Fruit fly (Drosophila melanogaster) whole organism, prepupa: ENCODE data around the gene CG34404.

Experiments
- CG10669 ChIP-seq: fragments of 200-800 bp; sonication (Bioruptor generic); optimal IDR thresholded peaks from 3 replicates; lab custom pipeline; 2018; ENCODE audit warnings: missing biosample characterization, mild to moderate bottlenecking, missing genetic modification characterization, moderate library complexity
- CG11294 ChIP-seq: fragments of 200-800 bp; sonication (Bioruptor generic); IDR thresholded peaks from 2 replicates; pipeline ENCODE4 v1.3.6; 2022; ENCODE audit warnings: missing biosample characterization, missing genetic modification characterization
- CG11762 ChIP-seq: fragments of 200-800 bp; sonication (Bioruptor generic); optimal IDR thresholded peaks from 3 replicates; lab custom pipeline; 2016; ENCODE audit warnings: missing biosample characterization, missing genetic modification characterization; ENCODE audit not compliant: insufficient read depth
- CG15336 ChIP-seq: fragments of 200-800 bp; sonication (Bioruptor generic); IDR thresholded peaks from 2 replicates; pipeline ENCODE4 v1.3.6; 2022; ENCODE audit warnings: missing biosample characterization, missing genetic modification characterization
- CG1621 ChIP-seq: fragments of 200-800 bp; sonication (Bioruptor generic); optimal IDR thresholded peaks from 3 replicates; lab custom pipeline; 2018; ENCODE audit warnings: missing biosample characterization, mild to moderate bottlenecking, missing genetic modification characterization
- CG32006 ChIP-seq: fragments of 200-800 bp; sonication (Bioruptor generic); optimal IDR thresholded peaks from 3 replicates; lab custom pipeline; 2017; ENCODE audit warnings: missing biosample characterization, mild to moderate bottlenecking, missing genetic modification characterization
- CG34406 ChIP-seq: fragments of 200-800 bp; sonication (Bioruptor generic); optimal IDR thresholded peaks from 3 replicates; lab custom pipeline; 2016; ENCODE audit warnings: missing biosample characterization, missing genetic modification characterization
- CG3919 ChIP-seq: fragments of 200-800 bp; sonication (Bioruptor generic); optimal IDR thresholded peaks from 3 replicates; lab custom pipeline; 2016; ENCODE audit warnings: missing biosample characterization, missing genetic modification characterization
- CG4318 ChIP-seq: fragments of 200-800 bp; sonication (Bioruptor generic); optimal IDR thresholded peaks from 3 replicates; lab custom pipeline; 2017; ENCODE audit warnings: missing biosample characterization, mild to moderate bottlenecking, missing genetic modification characterization
- CG6163 ChIP-seq: fragments of 200-800 bp; sonication (Bioruptor generic); IDR thresholded peaks from 3 replicates; pipeline ENCODE4 v1.3.6; 2022; ENCODE audit warnings: missing biosample characterization, missing genetic modification characterization
- CG6854 ChIP-seq: fragments of 200-800 bp; sonication (Bioruptor generic); optimal IDR thresholded peaks from 2 replicates; lab custom pipeline; 2017; ENCODE audit warnings: missing biosample characterization, mild to moderate bottlenecking, missing genetic modification characterization
- CG7368 ChIP-seq: fragments of 200-800 bp; sonication (Bioruptor generic); optimal IDR thresholded peaks from 3 replicates; lab custom pipeline; 2016; ENCODE audit warnings: missing biosample characterization, missing genetic modification characterization
- CG8119 ChIP-seq: fragments of 200-800 bp; sonication (Bioruptor generic); IDR thresholded peaks from 3 replicates; pipeline ENCODE4 v1.3.6; 2022; ENCODE audit warnings: missing biosample characterization, missing genetic modification characterization
- Eip75B ChIP-seq: fragments of 200-800 bp; sonication (Bioruptor generic); optimal IDR thresholded peaks from 3 replicates; lab custom pipeline; 2016; ENCODE audit warnings: missing biosample characterization, missing genetic modification characterization
- Eip78C ChIP-seq: fragments of 200-800 bp; sonication (Bioruptor generic); peaks from one replicate; lab custom pipeline; 2016; ENCODE audit warnings: missing biosample characterization, missing genetic modification characterization
- Eip93F ChIP-seq: fragments of 200-800 bp; sonication (Bioruptor generic); optimal IDR thresholded peaks from 2 replicates; lab custom pipeline; 2016; ENCODE audit warnings: missing biosample characterization, mild to moderate bottlenecking, missing genetic modification characterization
- Ets96B ChIP-seq: fragments of 200-800 bp; optimal IDR thresholded peaks from 2 replicates; lab custom pipeline; 2019; ENCODE audit warnings: missing biosample characterization, mild to moderate bottlenecking, missing genetic modification characterization, moderate library complexity
- Gug ChIP-seq: fragments of 200-800 bp; sonication (Bioruptor generic); IDR thresholded peaks from 2 replicates; pipeline ENCODE4 v1.3.6; 2022; ENCODE audit warnings: missing biosample characterization, missing genetic modification characterization
- Hr38 ChIP-seq: sonication (Bioruptor generic); optimal IDR thresholded peaks from 2 replicates; lab custom pipeline; 2016; ENCODE audit warnings: missing biosample characterization, missing genetic modification characterization
- Hr39 ChIP-seq: fragments of 200-800 bp; sonication (Bioruptor generic); optimal IDR thresholded peaks from 2 replicates; lab custom pipeline; 2016; ENCODE audit warnings: missing biosample characterization, missing genetic modification characterization
- Hr4 ChIP-seq: fragments of 200-800 bp; sonication (Bioruptor generic); optimal IDR thresholded peaks from 3 replicates; lab custom pipeline; 2016; ENCODE audit warnings: missing biosample characterization, missing genetic modification characterization
- Lpt ChIP-seq: fragments of 200-800 bp; sonication (Bioruptor generic); optimal IDR thresholded peaks from 3 replicates; lab custom pipeline; 2016; ENCODE audit warnings: missing biosample characterization, missing genetic modification characterization
- Met ChIP-seq: fragments of 200-800 bp; sonication (Bioruptor generic); optimal IDR thresholded peaks from 3 replicates; lab custom pipeline; 2016; ENCODE audit warnings: missing biosample characterization, missing genetic modification characterization
- OdsH ChIP-seq: fragments of 200-800 bp; sonication (Bioruptor generic); optimal IDR thresholded peaks from 3 replicates; lab custom pipeline; 2016; ENCODE audit warnings: missing biosample characterization, missing genetic modification characterization
- Smox ChIP-seq: fragments of 200-800 bp; sonication (Bioruptor generic); optimal IDR thresholded peaks from 3 replicates; lab custom pipeline; 2016; ENCODE audit warnings: missing biosample characterization, missing genetic modification characterization
- Sox102F ChIP-seq: fragments of 200-800 bp; sonication (Bioruptor generic); optimal IDR thresholded peaks from 2 replicates; lab custom pipeline; 2016; ENCODE audit warnings: missing biosample characterization, mild to moderate bottlenecking, missing genetic modification characterization
- Sox15 ChIP-seq: fragments of 200-800 bp; sonication (Bioruptor generic); optimal IDR thresholded peaks from 3 replicates; lab custom pipeline; 2016; ENCODE audit warnings: missing biosample characterization, missing genetic modification characterization
- acj6 ChIP-seq: fragments of 200-800 bp; sonication (Bioruptor generic); optimal IDR thresholded peaks from 3 replicates; lab custom pipeline; 2016; ENCODE audit warnings: missing biosample characterization, missing genetic modification characterization
- cyc ChIP-seq: fragments of 200-800 bp; sonication (Bioruptor generic); optimal IDR thresholded peaks from 3 replicates; lab custom pipeline; 2016; ENCODE audit warnings: missing biosample characterization, missing genetic modification characterization
- dsx ChIP-seq: fragments of 200-800 bp; optimal IDR thresholded peaks from 3 replicates; lab custom pipeline; 2019; ENCODE audit warnings: missing biosample characterization, mild to moderate bottlenecking, missing genetic modification characterization, moderate library complexity; ENCODE audit not compliant: poor library complexity, severe bottlenecking
- eg ChIP-seq: fragments of 200-800 bp; sonication (Bioruptor generic); IDR thresholded peaks from 3 replicates; pipeline ENCODE4 v1.3.6; 2022; ENCODE audit warnings: missing biosample characterization, missing genetic modification characterization
- esn ChIP-seq: fragments of 200-800 bp; sonication (Bioruptor generic); optimal IDR thresholded peaks from 2 replicates; lab custom pipeline; 2016; ENCODE audit warnings: missing biosample characterization, mild to moderate bottlenecking, missing genetic modification characterization, moderate library complexity
- fd85E ChIP-seq: fragments of 200-800 bp; sonication (Bioruptor generic); optimal IDR thresholded peaks from 3 replicates; lab custom pipeline; 2016; ENCODE audit warnings: missing biosample characterization, missing genetic modification characterization
- fkh ChIP-seq: fragments of 200-800 bp; sonication (Bioruptor generic); optimal IDR thresholded peaks from 3 replicates; lab custom pipeline; 2017; ENCODE audit warnings: missing biosample characterization, mild to moderate bottlenecking, missing genetic modification characterization, moderate library complexity
- lz ChIP-seq: fragments of 200-800 bp; sonication (Bioruptor generic); optimal IDR thresholded peaks from 3 replicates; lab custom pipeline; 2016; ENCODE audit warnings: missing biosample characterization, missing genetic modification characterization
- net ChIP-seq: fragments of 200-800 bp; sonication (Bioruptor generic); optimal IDR thresholded peaks from 3 replicates; lab custom pipeline; 2016; ENCODE audit warnings: missing biosample characterization, missing genetic modification characterization
- salr ChIP-seq, 2 experiments: fragments of 200-800 bp; sonication (Bioruptor generic); optimal IDR thresholded peaks; 3 replicates each; lab custom pipeline; 2016 to 2018; ENCODE audit warnings: missing biosample characterization in 2 of 2, missing genetic modification characterization in 2 of 2, mild to moderate bottlenecking in 1 of 2
- spab ChIP-seq: fragments of 200-800 bp; sonication (Bioruptor generic); optimal IDR thresholded peaks from 2 replicates; lab custom pipeline; 2017; ENCODE audit warnings: missing biosample characterization, mild to moderate bottlenecking, missing genetic modification characterization, missing genetic modification reagents
- ss ChIP-seq, 2 experiments: fragments of 200-800 bp; sonication (Bioruptor generic); optimal IDR thresholded peaks; 2 replicates in 1 of 2; 3 replicates in 1 of 2; lab custom pipeline; 2017 to 2018; ENCODE audit warnings: mild to moderate bottlenecking in 2 of 2, missing biosample characterization in 2 of 2, missing genetic modification characterization in 2 of 2, moderate library complexity in 1 of 2
- svp ChIP-seq: fragments of 200-800 bp; sonication (Bioruptor generic); peaks from one replicate; lab custom pipeline; 2016; ENCODE audit warnings: missing biosample characterization, missing genetic modification characterization
- topi ChIP-seq: fragments of 200-800 bp; sonication (Bioruptor generic); optimal IDR thresholded peaks from 3 replicates; lab custom pipeline; 2016; ENCODE audit warnings: missing biosample characterization, missing genetic modification characterization
- vri ChIP-seq: fragments of 200-800 bp; sonication (Bioruptor generic); optimal IDR thresholded peaks from 3 replicates; lab custom pipeline; 2016; ENCODE audit warnings: missing biosample characterization, mild to moderate bottlenecking, missing genetic modification characterization

Gene CG34404

dm6 chr3R:15366839-15367238, 626 bp downstream of the CG34404 start (continued):
- TF ChIP-seq CG6163 (peak; percentile 60; the same call in 2 of the 3 replicates), CG34406 (GFP tag; lab: Kevin White, UChicago) (no peak), CG4318 (GFP tag; lab: Kevin White, UChicago) (no peak), dsx (GFP tag; lab: Kevin White, UChicago) (peak; percentile 58), svp (peak; percentile 94), ss (GFP tag; optimal IDR thresholded peaks at IDR 0.05; lab: Kevin White, UChicago) (no peak), Eip78C (GFP tag; lab: Kevin White, UChicago) (peak; percentile 73)

- no peak for TF ChIP-seq spab (GFP tag; lab: Kevin White, UChicago)
- TF ChIP-seq OdsH: no peak
- peak; percentile 52 for TF ChIP-seq Eip78C (GFP tag; lab: Kevin White, UChicago)
- no peak for TF ChIP-seq fkh
- TF ChIP-seq esn (GFP tag; lab: Kevin White, UChicago): peak; percentile 34
- TF ChIP-seq, all 60 proteins: peak for 2
These were observed 3.9 kb downstream of the CG34404 start, which contains the start of gene CG6171 for dm6 chr3R:15363608-15364007. CG6171 (minus strand) TSS chr3R:15363857.

DNA sequence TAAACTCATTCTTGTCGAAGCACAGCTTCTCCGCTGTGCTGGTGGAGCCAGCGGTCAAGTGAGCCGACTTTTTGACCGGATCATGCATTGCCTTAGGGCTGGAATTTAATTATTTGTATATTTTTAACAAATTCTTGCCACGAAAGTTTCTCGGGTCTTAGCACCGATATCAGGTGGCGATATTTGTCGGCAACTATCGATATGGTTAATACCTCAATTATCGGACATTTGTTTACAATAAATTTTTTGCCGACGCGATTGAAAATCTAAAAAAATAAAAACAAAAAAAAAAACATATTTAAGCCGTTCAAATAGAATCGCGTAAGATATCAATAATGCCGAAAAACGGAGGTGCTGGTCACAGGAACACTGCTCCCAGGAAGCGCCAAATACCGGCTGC, 6.0 kb downstream of the CG34404 start, which contains the start of the genes Cog2 and Trax:
Gene Cog2, minus strand, starts transcription at position 168 of the 400 bp plus-strand sequence.
Gene Trax, plus strand, starts transcription at position 203 of the 400 bp plus-strand sequence.
- no peak for TF ChIP-seq dsx (GFP tag; lab: Kevin White, UChicago)
- no peak for TF ChIP-seq Sox15

- TF ChIP-seq Eip78C (GFP tag; lab: Kevin White, UChicago) (peak; percentile 82), topi (peak; percentile 62), lz (GFP tag; lab: Kevin White, UChicago) (peak; percentile 74), Hr39 (GFP tag; lab: Kevin White, UChicago) (no peak), Eip93F (GFP tag; lab: Kevin White, UChicago) (no peak), net (GFP tag; lab: Kevin White, UChicago) (no peak), spab (GFP tag; lab: Kevin White, UChicago) (no peak), Hr4 (GFP tag; lab: Kevin White, UChicago) (no peak), Smox (GFP tag; lab: Kevin White, UChicago) (no peak), salr (GFP tag; optimal IDR thresholded peaks at IDR 0.05; lab: Kevin White, UChicago) (peak in 1 of 2 experiments; percentile 62), cyc (peak; percentile 83), CG15336 (GFP tag; lab: Robert Waterston, UW) (peak; percentile 66), Gug (peak; percentile 83), CG10669 (peak; percentile 100), dsx (GFP tag; lab: Kevin White, UChicago) (peak; percentile 9), CG34406 (GFP tag; lab: Kevin White, UChicago) (peak; percentile 72), CG1621 (peak; percentile 54), Ets96B (tag; lab: Kevin White, UChicago) (peak; percentile 68), CG3919 (GFP tag; lab: Kevin White, UChicago) (no peak), fd85E (GFP tag; lab: Kevin White, UChicago) (no peak), CG32006 (peak; percentile 84), acj6 (no peak), Met (GFP tag; lab: Kevin White, UChicago) (no peak), Eip75B (no peak), ss (GFP tag; optimal IDR thresholded peaks at IDR 0.05; lab: Kevin White, UChicago) (no peak), CG11762 (GFP tag; lab: Kevin White, UChicago) (peak; percentile 75), CG6163 (peak; percentile 68; the same call in 2 of the 3 replicates), eg (peak; percentile 79), CG8119 (GFP tag; lab: Robert Waterston, UW) (peak; percentile 63; the same call in 2 of the 3 replicates), Hr38 (no peak), Sox15 (peak; percentile 78), CG6854 (GFP tag; lab: Kevin White, UChicago) (peak; percentile 80), svp (no peak), Sox102F (GFP tag; lab: Kevin White, UChicago) (no peak), Lpt (GFP tag; lab: Kevin White, UChicago) (no peak), CG7368 (GFP tag; lab: Kevin White, UChicago) (peak; percentile 67), CG11294 (peak; percentile 67; the same call in 1 of the 2 replicates), vri (peak; percentile 93), OdsH (no peak)
These were observed 10.6 kb downstream of the CG34404 start, which contains the start of the genes Atg4b and Hibch for dm6 chr3R:15356645-15357431. Atg4b (minus strand) TSS chr3R:15356924. Hibch (plus strand) TSS chr3R:15357229.
